Fruit fly (Drosophila melanogaster): ENCODE results near the gene VhaM9.7-a.
A peak's percentile ranks its signal among the peaks of the same experiment; 100 is the strongest.

Gene VhaM9.7-a

dm6 chr3L:4230357-4230901 is 32.1 kb upstream of the VhaM9.7-a start (continued):
- TF ChIP-seq dimm (GFP tag; IDR thresholded peaks at IDR 0.05): peak; percentile 71
- TF ChIP-seq CG13296 (GFP tag; optimal IDR thresholded peaks at IDR 0.05): peak; percentile 76
- no peak for TF ChIP-seq CG13894 (tag; optimal IDR thresholded peaks at IDR 0.05)
- TF ChIP-seq CG7745 (tag; optimal IDR thresholded peaks at IDR 0.05): peak; percentile 77
- TF ChIP-seq shn (GFP tag; optimal IDR thresholded peaks at IDR 0.05): peak; percentile 95
- peak; percentile 83 for TF ChIP-seq CG7271 (tag; optimal IDR thresholded peaks at IDR 0.05)
- TF ChIP-seq Camta (GFP tag; optimal IDR thresholded peaks at IDR 0.05): peak; percentile 94
- peak; percentile 82 for TF ChIP-seq ranshi (GFP tag; IDR thresholded peaks at IDR 0.05)
- peak; percentile 86 for TF ChIP-seq CG17385 (GFP tag; optimal IDR thresholded peaks at IDR 0.05)
- peak; percentile 42 for TF ChIP-seq CG9797 (GFP tag; optimal IDR thresholded peaks at IDR 0.05)
- peak; percentile 91 for TF ChIP-seq Dad (GFP tag; optimal IDR thresholded peaks at IDR 0.05)
- TF ChIP-seq gem (tag; optimal IDR thresholded peaks at IDR 0.05): peak; percentile 96
- TF ChIP-seq CG4820 (GFP tag; optimal IDR thresholded peaks at IDR 0.05): peak; percentile 96
- TF ChIP-seq CG17612 (GFP tag; IDR thresholded peaks at IDR 0.05): peak; percentile 40; the same call in 1 of the 2 replicates
- no peak for TF ChIP-seq Hr39 (optimal IDR thresholded peaks at IDR 0.05)
- TF ChIP-seq bigmax (GFP tag; optimal IDR thresholded peaks at IDR 0.05): no peak
- peak; percentile 4 for TF ChIP-seq gfzf (GFP tag; optimal IDR thresholded peaks at IDR 0.05)
- peak; percentile 93 for TF ChIP-seq NC2α (GFP tag; optimal IDR thresholded peaks at IDR 0.05)
- peak; percentile 81 for TF ChIP-seq Gug (GFP tag; IDR thresholded peaks at IDR 0.05)
- peak; percentile 94 for TF ChIP-seq Six4 (GFP tag; optimal IDR thresholded peaks at IDR 0.05)
- peak; percentile 67 for TF ChIP-seq sug (tag; optimal IDR thresholded peaks at IDR 0.05)
- peak; percentile 94 for TF ChIP-seq CG15601 (tag; optimal IDR thresholded peaks at IDR 0.05)
- TF ChIP-seq CG30431 (GFP tag; optimal IDR thresholded peaks at IDR 0.05): peak; percentile 94
- TF ChIP-seq CG3163 (GFP tag; optimal IDR thresholded peaks at IDR 0.05): peak; percentile 69
- peak; percentile 99 for TF ChIP-seq zf30C (GFP tag; optimal IDR thresholded peaks at IDR 0.05)
- peak; percentile 96 for TF ChIP-seq pnt (GFP tag; optimal IDR thresholded peaks at IDR 0.05)
- peak; percentile 87 for TF ChIP-seq Elba2 (GFP tag; optimal IDR thresholded peaks at IDR 0.05)
- TF ChIP-seq CG8290 (GFP tag; optimal IDR thresholded peaks at IDR 0.05): peak; percentile 96
- peak; percentile 48 to 93 for TF ChIP-seq CG8290 (tag; optimal IDR thresholded peaks at IDR 0.05)
- peak; percentile 73 for TF ChIP-seq CG2116 (GFP tag; optimal IDR thresholded peaks at IDR 0.05)
- peak; percentile 79 for TF ChIP-seq CG17802 (tag; optimal IDR thresholded peaks at IDR 0.05)
- peak; percentile 91 for TF ChIP-seq salm (tag; optimal IDR thresholded peaks at IDR 0.05)
- TF ChIP-seq CG15514 (GFP tag; optimal IDR thresholded peaks at IDR 0.05): peak; percentile 29
- peak; percentile 94 for TF ChIP-seq CG1233 (GFP tag; optimal IDR thresholded peaks at IDR 0.05)
- peak; percentile 87 for TF ChIP-seq CG17568 (GFP tag; optimal IDR thresholded peaks at IDR 0.05)
- TF ChIP-seq CG33557 (GFP tag; optimal IDR thresholded peaks at IDR 0.05): peak; percentile 97
- TF ChIP-seq otp (GFP tag; IDR thresholded peaks at IDR 0.05): peak; percentile 91
- TF ChIP-seq CG11085 (GFP tag; IDR thresholded peaks at IDR 0.05): peak; percentile 39; the same call in 1 of the 2 replicates
- TF ChIP-seq nerfin-2 (GFP tag; IDR thresholded peaks at IDR 0.05; ENCODE audit: partially characterized antibody): no peak
- no peak for TF ChIP-seq Lpt (GFP tag; optimal IDR thresholded peaks at IDR 0.05)
- TF ChIP-seq mam (GFP tag; optimal IDR thresholded peaks at IDR 0.05): peak; percentile 78
- peak; percentile 94 for TF ChIP-seq CG17359 (tag; optimal IDR thresholded peaks at IDR 0.05)
- TF ChIP-seq dpn (GFP tag; optimal IDR thresholded peaks at IDR 0.05): peak; percentile 91 to 93
- TF ChIP-seq caup (GFP tag; optimal IDR thresholded peaks at IDR 0.05; ENCODE audit: severe bottlenecking): peak; percentile 66
- TF ChIP-seq Ssrp (tag; optimal IDR thresholded peaks at IDR 0.05): peak; percentile 96
- TF ChIP-seq dysf (GFP tag; IDR thresholded peaks at IDR 0.05): peak; percentile 90
- peak; percentile 96 for TF ChIP-seq gcm (GFP tag; optimal IDR thresholded peaks at IDR 0.05)
- TF ChIP-seq Mes4 (GFP tag; optimal IDR thresholded peaks at IDR 0.05): peak; percentile 95
- TF ChIP-seq CG4854 (GFP tag; optimal IDR thresholded peaks at IDR 0.05): peak; percentile 85
- TF ChIP-seq ftz-f1 (GFP tag; optimal IDR thresholded peaks at IDR 0.05): no peak
- TF ChIP-seq fd96Cb (tag; optimal IDR thresholded peaks at IDR 0.05): peak; percentile 97
